Fruit fly (Drosophila melanogaster) whole organism, wandering third instar larva: ENCODE measurements around the gene SmD1.

Experiments used
- Abd-B ChIP-seq: fragments of >200 bp; optimal IDR thresholded peaks from 2 replicates; lab custom pipeline; 2017; ENCODE audit warnings: missing biosample characterization, missing genetic modification characterization
- CG32264 ChIP-seq: fragments of 200-800 bp; sonication (Bioruptor generic); optimal IDR thresholded peaks from 2 replicates; lab custom pipeline; 2016; ENCODE audit warnings: missing biosample characterization, missing genetic modification characterization
- CG9705 ChIP-seq: fragments of 200-800 bp; sonication (Bioruptor generic); optimal IDR thresholded peaks from 2 replicates; lab custom pipeline; 2018; ENCODE audit warnings: missing biosample characterization, mild to moderate bottlenecking, missing genetic modification characterization
- CrebA ChIP-seq: fragments of 200-800 bp; sonication (Bioruptor generic); optimal IDR thresholded peaks from 2 replicates; lab custom pipeline; 2016; ENCODE audit warnings: missing biosample characterization, mild to moderate bottlenecking, missing genetic modification characterization, borderline replicate concordance
- Dif ChIP-seq: fragments of 200-275, 200-300 bp; sonication (Bioruptor generic); optimal IDR thresholded peaks from 2 replicates; lab custom pipeline; 2018; ENCODE audit warnings: missing biosample characterization, missing genetic modification characterization; ENCODE audit not compliant: partially characterized antibody
- Hnf4 ChIP-seq: fragments of 200-800 bp; sonication (Bioruptor generic); optimal IDR thresholded peaks from 2 replicates; lab custom pipeline; 2016; ENCODE audit warnings: missing biosample characterization, mild to moderate bottlenecking, missing genetic modification characterization
- Myc ChIP-seq: fragments of >200 bp; optimal IDR thresholded peaks from 2 replicates; lab custom pipeline; 2017
- Rel ChIP-seq, 2 experiments: fragments of 200-800 bp; sonication (Bioruptor generic) in 1 of 2; optimal IDR thresholded peaks; 2 replicates in 1 of 2; 3 replicates in 1 of 2; lab custom pipeline; 2016 to 2019; ENCODE audit warnings: mild to moderate bottlenecking in 2 of 2, missing biosample characterization in 2 of 2, missing genetic modification characterization in 2 of 2, moderate library complexity in 1 of 2
- Sp1 ChIP-seq: fragments of 200-800 bp; sonication (Bioruptor generic); optimal IDR thresholded peaks from 3 replicates; lab custom pipeline; 2019; ENCODE audit warnings: missing biosample characterization, mild to moderate bottlenecking, missing genetic modification characterization, moderate library complexity
- Vsx2 ChIP-seq: fragments of 200-300, 225-300 bp; sonication (Bioruptor generic); optimal IDR thresholded peaks from 2 replicates; lab custom pipeline; 2018; ENCODE audit warnings: missing biosample characterization, missing genetic modification characterization; ENCODE audit not compliant: partially characterized antibody
- dsf ChIP-seq: sonication (Bioruptor generic); optimal IDR thresholded peaks from 2 replicates; lab custom pipeline; 2016; ENCODE audit warnings: missing biosample characterization, missing genetic modification characterization, borderline replicate concordance
- fru ChIP-seq: fragments of 200-800 bp; sonication (Bioruptor generic); optimal IDR thresholded peaks from 3 replicates; lab custom pipeline; 2016; ENCODE audit warnings: missing biosample characterization, mild to moderate bottlenecking, missing genetic modification characterization
- jim ChIP-seq: fragments of 175-275, 200-325 bp; sonication (Bioruptor generic); optimal IDR thresholded peaks from 2 replicates; lab custom pipeline; 2016; ENCODE audit warnings: missing biosample characterization, mild to moderate bottlenecking, missing genetic modification characterization
- lola ChIP-seq: fragments of >200 bp; optimal IDR thresholded peaks from 2 replicates; lab custom pipeline; 2017; ENCODE audit warnings: missing biosample characterization, missing genetic modification characterization
- psq ChIP-seq: fragments of 200-800 bp; sonication (Bioruptor generic); optimal IDR thresholded peaks from 3 replicates; lab custom pipeline; 2017; ENCODE audit warnings: missing biosample characterization, mild to moderate bottlenecking, missing genetic modification characterization, moderate library complexity
- sv ChIP-seq: fragments of 200-800 bp; sonication (Bioruptor generic); optimal IDR thresholded peaks from 3 replicates; lab custom pipeline; 2016; ENCODE audit warnings: missing biosample characterization, missing genetic modification characterization
- tai ChIP-seq: sonication (Bioruptor generic); optimal IDR thresholded peaks from 2 replicates; lab custom pipeline; 2016; ENCODE audit warnings: missing biosample characterization, missing genetic modification characterization

The SmD1 gene

DNA sequence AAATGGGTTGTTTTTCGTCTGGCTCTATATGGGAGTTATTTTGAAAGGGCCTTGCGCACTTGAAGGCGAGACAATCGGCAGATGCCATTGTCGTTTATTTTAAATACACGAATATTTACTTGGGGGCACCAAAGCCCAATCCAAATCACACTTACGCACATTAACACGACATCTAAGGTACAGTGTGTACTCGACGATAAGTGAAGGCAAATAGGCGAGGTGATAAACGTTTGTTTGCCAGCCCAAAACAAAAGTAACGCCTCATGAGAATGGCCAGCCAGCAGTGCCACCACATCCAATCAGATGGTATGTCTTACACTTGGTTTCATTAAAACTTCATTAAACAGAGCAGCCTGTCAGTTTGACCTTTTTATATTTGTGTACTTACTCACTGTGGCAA lies 49.7 kb downstream of the SmD1 start:
- TF ChIP-seq psq (GFP tag; lab: Kevin White, UChicago) = no peak
- TF ChIP-seq Dif (GFP tag; lab: Kevin White, UChicago) = no peak
- no peak for TF ChIP-seq Rel (GFP tag; optimal IDR thresholded peaks at IDR 0.05; lab: Kevin White, UChicago)
- no peak for TF ChIP-seq Rel (tag; optimal IDR thresholded peaks at IDR 0.05; lab: Kevin White, UChicago)
- TF ChIP-seq Vsx2 = no peak
- no peak for TF ChIP-seq CG32264 (GFP tag; lab: Kevin White, UChicago)
- no peak for TF ChIP-seq Sp1 (GFP tag; lab: Kevin White, UChicago)
- no peak for TF ChIP-seq CG9705 (GFP tag; lab: Kevin White, UChicago)
- no peak for TF ChIP-seq tai (GFP tag; lab: Kevin White, UChicago)
- no peak for TF ChIP-seq Abd-B
- TF ChIP-seq lola (GFP tag; lab: Kevin White, UChicago) = no peak
- no peak for TF ChIP-seq Myc (lab: Kevin White, UChicago)
- no peak for TF ChIP-seq fru
- no peak for TF ChIP-seq sv
- TF ChIP-seq CrebA (GFP tag; lab: Kevin White, UChicago) = no peak
- TF ChIP-seq jim = no peak
- TF ChIP-seq Hnf4 (GFP tag; lab: Kevin White, UChicago) = no peak
- TF ChIP-seq dsf (GFP tag; lab: Kevin White, UChicago) = no peak
- TF ChIP-seq, all 38 proteins: peak for 0
